Fruit fly (Drosophila melanogaster) whole organism, embryonic: ENCODE data around the gene sa.
A peak's percentile ranks its signal among the peaks of the same experiment; 100 is the strongest.

Experiments
- Bdp1 ChIP-seq: fragments of 200-800 bp; sonication (Bioruptor generic); optimal IDR thresholded peaks from 3 replicates; lab custom pipeline; 2016; ENCODE audit warnings: missing biosample characterization, missing genetic modification characterization
- CG10979 ChIP-seq: fragments of 200-800 bp; sonication (Bioruptor generic); optimal IDR thresholded peaks from 2 replicates; lab custom pipeline; 2018; ENCODE audit warnings: missing biosample characterization, mild to moderate bottlenecking, missing genetic modification characterization, moderate library complexity
- CG13296 ChIP-seq: fragments of 200-800 bp; sonication (Bioruptor generic); optimal IDR thresholded peaks from 3 replicates; lab custom pipeline; 2018; ENCODE audit warnings: missing biosample characterization, mild to moderate bottlenecking, missing genetic modification characterization
- CG13894 ChIP-seq: fragments of 200-800 bp; sonication (Bioruptor generic); optimal IDR thresholded peaks from 3 replicates; lab custom pipeline; 2018; ENCODE audit warnings: missing biosample characterization, mild to moderate bottlenecking, missing genetic modification characterization, moderate library complexity
- CG15601 ChIP-seq: fragments of 200-800 bp; sonication (Bioruptor generic); optimal IDR thresholded peaks from 3 replicates; lab custom pipeline; 2019; ENCODE audit warnings: missing biosample characterization, mild to moderate bottlenecking, missing genetic modification characterization, moderate library complexity
- CG16815 ChIP-seq: fragments of 200-800 bp; sonication (Bioruptor generic); optimal IDR thresholded peaks from 3 replicates; lab custom pipeline; 2017; ENCODE audit warnings: missing biosample characterization, mild to moderate bottlenecking, missing genetic modification characterization
- CG17328 ChIP-seq: fragments of 200-800 bp; sonication (Bioruptor generic); IDR thresholded peaks from 2 replicates; pipeline ENCODE4 v1.3.6; 2022; ENCODE audit warnings: missing biosample characterization, missing genetic modification characterization
- CG18619 ChIP-seq: fragments of 200-800 bp; sonication (Bioruptor generic); optimal IDR thresholded peaks from 3 replicates; lab custom pipeline; 2017; ENCODE audit warnings: missing biosample characterization, mild to moderate bottlenecking, missing genetic modification characterization
- CG18764 ChIP-seq: fragments of 200-800 bp; sonication (Bioruptor generic); optimal IDR thresholded peaks from 3 replicates; lab custom pipeline; 2016; ENCODE audit warnings: missing biosample characterization, missing genetic modification characterization
- CG2116 ChIP-seq: fragments of 200-800 bp; sonication (Bioruptor generic); optimal IDR thresholded peaks from 3 replicates; lab custom pipeline; 2018; ENCODE audit warnings: missing biosample characterization, mild to moderate bottlenecking, missing genetic modification characterization
- CG30431 ChIP-seq: fragments of 200-800 bp; sonication (Bioruptor generic); optimal IDR thresholded peaks from 2 replicates; lab custom pipeline; 2017; ENCODE audit warnings: missing biosample characterization, missing genetic modification characterization
- CG3163 ChIP-seq: fragments of 200-800 bp; sonication (Bioruptor generic); optimal IDR thresholded peaks from 3 replicates; lab custom pipeline; 2016; ENCODE audit warnings: missing biosample characterization, missing genetic modification characterization
- CG4854 ChIP-seq: fragments of 200-800 bp; sonication (Bioruptor generic); optimal IDR thresholded peaks from 2 replicates; lab custom pipeline; 2016; ENCODE audit warnings: missing biosample characterization, missing genetic modification characterization, inconsistent platforms
- CG5180 ChIP-seq: fragments of 200-800 bp; sonication (Bioruptor generic); optimal IDR thresholded peaks from 3 replicates; lab custom pipeline; 2017; ENCODE audit warnings: missing biosample characterization, missing genetic modification characterization, mild to moderate bottlenecking, moderate library complexity, missing genetic modification reagents
- CG6175 ChIP-seq: fragments of 200-800 bp; sonication (Bioruptor generic); IDR thresholded peaks from 3 replicates; pipeline ENCODE4 v1.3.6; 2022; ENCODE audit warnings: missing biosample characterization, missing genetic modification characterization
- CG7357 ChIP-seq: fragments of 200-800 bp; sonication (Bioruptor generic); IDR thresholded peaks from 3 replicates; pipeline ENCODE4 v1.3.6; 2022; ENCODE audit warnings: missing biosample characterization, missing genetic modification characterization
- CG7745 ChIP-seq: fragments of 200-800 bp; sonication (Bioruptor generic); optimal IDR thresholded peaks from 2 replicates; lab custom pipeline; 2018; ENCODE audit warnings: missing biosample characterization, mild to moderate bottlenecking, missing genetic modification characterization, moderate library complexity
- CG9727 ChIP-seq: fragments of 200-800 bp; sonication (Bioruptor generic); optimal IDR thresholded peaks from 3 replicates; lab custom pipeline; 2017; ENCODE audit warnings: missing biosample characterization, mild to moderate bottlenecking, missing genetic modification characterization
- CG9876 ChIP-seq: fragments of 200-800 bp; sonication (Bioruptor generic); optimal IDR thresholded peaks from 2 replicates; lab custom pipeline; 2016; ENCODE audit warnings: missing biosample characterization, missing genetic modification characterization
- CG9932 ChIP-seq: fragments of 200-800 bp; sonication (Bioruptor generic); IDR thresholded peaks from 2 replicates; pipeline ENCODE4 v1.3.6; 2022; ENCODE audit warnings: missing biosample characterization, missing genetic modification characterization
- Dll ChIP-seq: fragments of 200-800 bp; sonication (Bioruptor generic); IDR thresholded peaks from 4 replicates; pipeline ENCODE4 v1.3.6; 2022; ENCODE audit warnings: missing biosample characterization, missing genetic modification characterization; ENCODE audit not compliant: partially characterized antibody
- Doc3 ChIP-seq: fragments of 200-800 bp; sonication (Bioruptor generic); IDR thresholded peaks from 3 replicates; pipeline ENCODE4 v1.3.6; 2022; ENCODE audit warnings: missing biosample characterization, missing genetic modification characterization; ENCODE audit not compliant: partially characterized antibody
- HmgZ ChIP-seq: fragments of 200-800 bp; sonication (Bioruptor generic); optimal IDR thresholded peaks from 2 replicates; lab custom pipeline; 2018; ENCODE audit warnings: missing biosample characterization, mild to moderate bottlenecking, missing genetic modification characterization
- Hr39 ChIP-seq: fragments of >200 bp; optimal IDR thresholded peaks from 2 replicates; lab custom pipeline; 2017
- Hr78 ChIP-seq, 2 experiments: fragments of 200-800 bp in 1 of 2; fragments of >200 bp in 1 of 2; sonication (Bioruptor generic) in 1 of 2; optimal IDR thresholded peaks; 2 replicates each; lab custom pipeline; 2017 to 2019; ENCODE audit warnings: missing biosample characterization in 2 of 2, missing genetic modification characterization in 2 of 2, mild to moderate bottlenecking in 1 of 2, moderate library complexity in 1 of 2
- MBD-R2 ChIP-seq: fragments of 200-800 bp; sonication (Bioruptor generic); IDR thresholded peaks from 2 replicates; pipeline ENCODE4 v1.3.6; 2022; ENCODE audit warnings: missing biosample characterization, missing genetic modification characterization
- Meics ChIP-seq: fragments of 200-800 bp; sonication (Bioruptor generic); optimal IDR thresholded peaks from 2 replicates; lab custom pipeline; 2017; ENCODE audit warnings: missing biosample characterization, mild to moderate bottlenecking, missing genetic modification characterization
- Sry-δ ChIP-seq: fragments of 200-800 bp; sonication (Bioruptor generic); optimal IDR thresholded peaks from 2 replicates; lab custom pipeline; 2016; ENCODE audit warnings: missing biosample characterization, missing genetic modification characterization
- TFAM ChIP-seq: fragments of 200-800 bp; sonication (Bioruptor generic); optimal IDR thresholded peaks from 2 replicates; lab custom pipeline; 2017; ENCODE audit warnings: missing biosample characterization, missing genetic modification characterization, inconsistent platforms
- ab ChIP-seq: fragments of 200-800 bp; sonication (Bioruptor generic); optimal IDR thresholded peaks from 2 replicates; lab custom pipeline; 2016; ENCODE audit warnings: missing biosample characterization, missing genetic modification characterization
- amos ChIP-seq: fragments of 200-800 bp; sonication (Bioruptor generic); IDR thresholded peaks from 2 replicates; pipeline ENCODE4 v1.3.6; 2022; ENCODE audit warnings: missing biosample characterization, missing genetic modification characterization; ENCODE audit not compliant: partially characterized antibody
- ap ChIP-seq: fragments of 200-800 bp; sonication (Bioruptor generic); IDR thresholded peaks from 2 replicates; pipeline ENCODE4 v1.3.6; 2022; ENCODE audit warnings: missing biosample characterization, missing genetic modification characterization
- chif ChIP-seq, 2 experiments: fragments of 200-800 bp; sonication (Bioruptor generic); optimal IDR thresholded peaks; 3 replicates each; lab custom pipeline; 2016; ENCODE audit warnings: missing biosample characterization in 2 of 2, missing genetic modification characterization in 2 of 2
- corto ChIP-seq: fragments of 200-800 bp; sonication (Bioruptor generic); optimal IDR thresholded peaks from 2 replicates; lab custom pipeline; 2016; ENCODE audit warnings: missing biosample characterization, mild to moderate bottlenecking, missing genetic modification characterization, moderate library complexity
- cwo ChIP-seq: fragments of 200-800 bp; sonication (Bioruptor generic); optimal IDR thresholded peaks from 3 replicates; lab custom pipeline; 2017; ENCODE audit warnings: missing biosample characterization, missing genetic modification characterization, mild to moderate bottlenecking, moderate library complexity, missing genetic modification reagents
- da ChIP-seq: fragments of 200-800 bp; sonication (Bioruptor generic); optimal IDR thresholded peaks from 2 replicates; lab custom pipeline; 2016; ENCODE audit warnings: missing biosample characterization, missing genetic modification characterization
- dmrt99B ChIP-seq: fragments of 200-800 bp; sonication (Bioruptor generic); optimal IDR thresholded peaks from 2 replicates; lab custom pipeline; 2018; ENCODE audit warnings: missing biosample characterization, mild to moderate bottlenecking, missing genetic modification characterization, moderate library complexity
- kay ChIP-seq: fragments of 200-800 bp; sonication (Bioruptor generic); optimal IDR thresholded peaks from 2 replicates; lab custom pipeline; 2016; ENCODE audit warnings: missing biosample characterization, missing genetic modification characterization
- nerfin-2 ChIP-seq: fragments of 200-800 bp; sonication (Bioruptor generic); IDR thresholded peaks from 2 replicates; pipeline ENCODE4 v1.3.6; 2022; ENCODE audit warnings: missing biosample characterization, missing genetic modification characterization; ENCODE audit not compliant: partially characterized antibody
- nom ChIP-seq: fragments of 200-800 bp; sonication (Bioruptor generic); optimal IDR thresholded peaks from 2 replicates; lab custom pipeline; 2017; ENCODE audit warnings: missing biosample characterization, missing genetic modification characterization, mild to moderate bottlenecking, moderate library complexity, missing genetic modification reagents
- pfk ChIP-seq: fragments of 200-800 bp; sonication (Bioruptor generic); optimal IDR thresholded peaks from 2 replicates; lab custom pipeline; 2018; ENCODE audit warnings: missing biosample characterization, mild to moderate bottlenecking, missing genetic modification characterization, moderate library complexity
- phol ChIP-seq: fragments of 200-800 bp; sonication (Bioruptor generic); optimal IDR thresholded peaks from 3 replicates; lab custom pipeline; 2018; ENCODE audit warnings: missing biosample characterization, mild to moderate bottlenecking, missing genetic modification characterization, moderate library complexity
- pzg ChIP-seq: fragments of 200-800 bp; sonication (Bioruptor generic); optimal IDR thresholded peaks from 3 replicates; lab custom pipeline; 2018; ENCODE audit warnings: missing biosample characterization, mild to moderate bottlenecking, missing genetic modification characterization, moderate library complexity
- so ChIP-seq: fragments of 200-800 bp; sonication (Bioruptor generic); IDR thresholded peaks from 3 replicates; pipeline ENCODE4 v1.3.6; 2022; ENCODE audit warnings: missing biosample characterization, missing genetic modification characterization
- tio ChIP-seq: fragments of 200-800 bp; sonication (Bioruptor generic); optimal IDR thresholded peaks from 2 replicates; lab custom pipeline; 2017; ENCODE audit warnings: missing biosample characterization, missing genetic modification characterization, inconsistent platforms
- tll ChIP-seq, 2 experiments: fragments of 200-800 bp in 1 of 2; fragments of >200 bp in 1 of 2; sonication (Bioruptor generic) in 1 of 2; optimal IDR thresholded peaks; 2 replicates each; lab custom pipeline; 2017 to 2019; ENCODE audit warnings: missing biosample characterization in 2 of 2, missing genetic modification characterization in 2 of 2, mild to moderate bottlenecking in 1 of 2, moderate library complexity in 1 of 2
- trh ChIP-seq: fragments of 200-800 bp; sonication (Bioruptor generic); optimal IDR thresholded peaks from 2 replicates; lab custom pipeline; 2016; ENCODE audit warnings: missing biosample characterization, missing genetic modification characterization
- tx ChIP-seq: fragments of 200-800 bp; sonication (Bioruptor generic); optimal IDR thresholded peaks from 2 replicates; lab custom pipeline; 2016; ENCODE audit warnings: missing biosample characterization, missing genetic modification characterization
- wek ChIP-seq: fragments of 200-800 bp; sonication (Bioruptor generic); optimal IDR thresholded peaks from 3 replicates; lab custom pipeline; 2018; ENCODE audit warnings: missing biosample characterization, mild to moderate bottlenecking, missing genetic modification characterization, moderate library complexity
- zfh1 ChIP-seq: fragments of 200-800 bp; sonication (Bioruptor generic); IDR thresholded peaks from 3 replicates; pipeline ENCODE4 v1.3.6; 2022; ENCODE audit warnings: missing biosample characterization, missing genetic modification characterization

sa gene

dm6 chr3L:21433098-21433497 lies 26.6 kb upstream of the sa start, which contains the start of the genes barc and Aef1 (continued):
- TF ChIP-seq CG16815 (GFP tag; lab: Kevin White, UChicago) (peak; percentile 91), CG13296 (GFP tag; lab: Kevin White, UChicago) (peak; percentile 67), dmrt99B (tag; lab: Kevin White, UChicago) (peak; percentile 82), kay (GFP tag; lab: Kevin White, UChicago) (peak; percentile 78), amos (GFP tag; lab: Robert Waterston, UW) (peak; percentile 79), da (peak; percentile 60), Dll (peak; percentile 92), CG2116 (GFP tag; lab: Kevin White, UChicago) (peak; percentile 63), CG17328 (peak; percentile 77), phol (tag; lab: Kevin White, UChicago) (peak; percentile 92), tio (GFP tag; lab: Kevin White, UChicago) (peak; percentile 81), Hr39 (lab: Kevin White, UChicago) (no peak), CG13894 (peak; percentile 81), CG6175 (GFP tag; lab: Robert Waterston, UW) (peak; percentile 71), CG3163 (GFP tag; lab: Kevin White, UChicago) (peak; percentile 36), HmgZ (tag; lab: Kevin White, UChicago) (peak; percentile 92), CG30431 (GFP tag; lab: Kevin White, UChicago) (peak; percentile 77), TFAM (GFP tag; lab: Kevin White, UChicago) (peak; percentile 3), pzg (peak; percentile 72), Meics (GFP tag; lab: Kevin White, UChicago) (peak; percentile 76), trh (peak; percentile 53), wek (GFP tag; lab: Kevin White, UChicago) (no peak), CG7745 (tag; lab: Kevin White, UChicago) (no peak), ap (GFP tag; lab: Robert Waterston, UW) (peak; percentile 72), Doc3 (GFP tag; lab: Robert Waterston, UW) (peak; percentile 88), CG18764 (GFP tag; lab: Kevin White, UChicago) (peak; percentile 77), nerfin-2 (GFP tag; lab: Robert Waterston, UW) (peak; percentile 67), Sry-δ (peak; percentile 93), CG18619 (GFP tag; lab: Kevin White, UChicago) (peak; percentile 78), pfk (no peak), cwo (peak; percentile 47), CG9876 (GFP tag; lab: Kevin White, UChicago) (peak; percentile 70), tll (GFP tag; optimal IDR thresholded peaks at IDR 0.05; lab: Kevin White, UChicago) (peak; percentile 87 to 93), zfh1 (GFP tag; lab: Robert Waterston, UW) (peak; percentile 87), CG5180 (GFP tag; lab: Kevin White, UChicago) (peak; percentile 26), tx (GFP tag; lab: Kevin White, UChicago) (peak; percentile 89), CG7357 (GFP tag; lab: Robert Waterston, UW) (peak; percentile 87), CG4854 (GFP tag; lab: Kevin White, UChicago) (peak; percentile 79), so (peak; percentile 76; the same call in 1 of the 3 replicates), MBD-R2 (peak; percentile 78), Hr78 (GFP tag; optimal IDR thresholded peaks at IDR 0.05; lab: Kevin White, UChicago) (no peak), CG9727 (GFP tag; lab: Kevin White, UChicago) (peak; percentile 83), CG10979 (peak; percentile 79), corto (GFP tag; lab: Kevin White, UChicago) (peak; percentile 61), CG15601 (tag; lab: Kevin White, UChicago) (peak; percentile 76), chif (GFP tag; optimal IDR thresholded peaks at IDR 0.05; lab: Kevin White, UChicago) (peak; percentile 72 to 91), Bdp1 (peak; percentile 79), nom (GFP tag; lab: Kevin White, UChicago) (no peak), ab (GFP tag; lab: Kevin White, UChicago) (peak; percentile 85), CG9932 (GFP tag; lab: Robert Waterston, UW) (peak; percentile 96)
